Worm (Caenorhabditis elegans): ENCODE data around the gene pals-40.

- TF ChIP-seq ZK185.1 (tag; optimal IDR thresholded peaks at IDR 0.05; ENCODE audit: poor library complexity, severe bottlenecking) (no peak), ceh-79 (tag; optimal IDR thresholded peaks at IDR 0.05) (no peak), ama-1 (optimal IDR thresholded peaks at IDR 0.05) (no peak), ama-1 (GFP tag; optimal IDR thresholded peaks at IDR 0.05) (no peak), akir-1 (GFP tag; optimal IDR thresholded peaks at IDR 0.05) (no peak), F22D6.2 (tag; optimal IDR thresholded peaks at IDR 0.05) (no peak), fkh-3 (tag; optimal IDR thresholded peaks at IDR 0.05) (no peak), zfh-2 (GFP tag; conservative IDR thresholded peaks at IDR 0.05) (no peak), snpc-4 (GFP tag; optimal IDR thresholded peaks at IDR 0.05) (no peak), snpc-4 (tag; optimal IDR thresholded peaks at IDR 0.05) (no peak), sptf-2 (GFP tag; optimal IDR thresholded peaks at IDR 0.05) (no peak), ztf-6 (GFP tag; IDR thresholded peaks at IDR 0.05) (no peak), lsy-27 (tag; optimal IDR thresholded peaks at IDR 0.05; ENCODE audit: borderline replicate concordance, insufficient read depth) (no peak)
Measured at ce11 chrIII:1340240-1340639, 37.6 kb downstream of the pals-40 start, which contains the start of gene fbxa-5.

Data from whole organism, young adult.